Worm (Caenorhabditis elegans): ENCODE results near the gene cox-6C.

ce11 chrIV:172990-173389, 46.5 kb downstream of the cox-6C start:
- no peak for TF ChIP-seq C38D4.7 (GFP tag; optimal IDR thresholded peaks at IDR 0.05)
- no peak for TF ChIP-seq pqm-1 (tag; optimal IDR thresholded peaks at IDR 0.05)
